Worm (Caenorhabditis elegans) whole organism, L2 larva: Measurements from ENCODE around the gene nhr-101.

Experiments used
- ama-1 ChIP-seq: fragments of 150-350 bp; optimal IDR thresholded peaks from 2 replicates; lab custom pipeline; 2018; ENCODE audit warnings: inconsistent platforms
- blmp-1 ChIP-seq: sonication (generic microtip); optimal IDR thresholded peaks from 2 replicates; lab custom pipeline; 2017; ENCODE audit warnings: missing genetic modification characterization, mild to moderate bottlenecking, missing compliant biosample characterization, antibody characterized with exemption, moderate library complexity; ENCODE audit not compliant: insufficient read depth
- mdl-1 ChIP-seq, 2 experiments: fragments of 150-350 bp in 1 of 2; sonication (generic microtip) in 1 of 2; optimal IDR thresholded peaks; 2 replicates each; lab custom pipeline; 2017; ENCODE audit warnings: missing biosample characterization in 2 of 2, missing genetic modification characterization in 2 of 2
- skn-1 ChIP-seq: sonication (generic microtip); optimal IDR thresholded peaks from 2 replicates; lab custom pipeline; 2017; ENCODE audit warnings: missing biosample characterization, missing genetic modification characterization
- unc-62 ChIP-seq: fragments of 150-350 bp; optimal IDR thresholded peaks from 2 replicates; lab custom pipeline; 2014; ENCODE audit warnings: missing biosample characterization, missing genetic modification reagents, missing genetic modification characterization

DNA sequence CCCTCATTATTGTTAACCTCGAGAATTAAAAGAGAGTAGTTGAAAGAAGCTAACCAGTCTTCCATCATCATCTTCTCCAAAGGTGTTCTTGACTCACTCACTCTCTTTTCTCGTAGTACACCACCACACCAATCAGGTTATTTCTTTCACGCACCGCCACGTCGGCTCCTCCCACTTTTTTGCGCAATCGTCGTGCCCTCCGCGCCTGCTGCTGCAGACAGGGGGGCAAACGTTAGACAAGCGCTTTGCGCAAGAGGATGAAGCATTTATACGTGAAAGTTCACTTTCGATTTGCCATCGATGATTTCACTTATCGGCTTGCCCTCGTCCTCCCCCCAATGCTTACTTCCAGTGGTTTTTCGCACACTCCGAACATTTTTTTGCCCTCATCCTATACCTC lies 44.9 kb upstream of the nhr-101 start:
- TF ChIP-seq blmp-1 (tag; lab: Kevin White, UChicago) (peak; percentile 59), mdl-1 (tag; optimal IDR thresholded peaks at IDR 0.05; lab: Kevin White, UChicago) (no peak), skn-1 (no peak), ama-1 (lab: Kevin White, UChicago) (no peak), unc-62 (GFP tag; lab: Kevin White, UChicago) (no peak)
